Fruit fly (Drosophila melanogaster): ENCODE measurements around the gene CG12237.

CG12237 gene

dm6 chrX:19666991-19667409, 24.3 kb upstream of the CG12237 start, which contains the start of gene Zw (continued):
- TF ChIP-seq Rel (GFP tag; optimal IDR thresholded peaks at IDR 0.05) (no peak), Rel (tag; optimal IDR thresholded peaks at IDR 0.05) (peak; percentile 42), Abd-B (GFP tag; optimal IDR thresholded peaks at IDR 0.05) (no peak)

dm6 chrX:19665684-19666141, 23.0 kb upstream of the CG12237 start:
- TF ChIP-seq Hr78 (GFP tag; optimal IDR thresholded peaks at IDR 0.05): no peak
- peak; percentile 20 for TF ChIP-seq dmrt93B (GFP tag; optimal IDR thresholded peaks at IDR 0.05)
- peak in 1 of 2 experiments; percentile 43 for TF ChIP-seq foxo (GFP tag; optimal IDR thresholded peaks at IDR 0.05)
- TF ChIP-seq dl (GFP tag; optimal IDR thresholded peaks at IDR 0.05; ENCODE audit: insufficient read depth in 1 of 2, partially characterized antibody in 2 of 2): no peak
- TF ChIP-seq tai (GFP tag; optimal IDR thresholded peaks at IDR 0.05): no peak
- no peak for TF ChIP-seq jim (GFP tag; optimal IDR thresholded peaks at IDR 0.05)
- peak; percentile 48 for TF ChIP-seq Dif (GFP tag; optimal IDR thresholded peaks at IDR 0.05; ENCODE audit: partially characterized antibody)
- no peak for TF ChIP-seq Vsx2 (GFP tag; optimal IDR thresholded peaks at IDR 0.05; ENCODE audit: partially characterized antibody)
- TF ChIP-seq sage (GFP tag; optimal IDR thresholded peaks at IDR 0.05): no peak
- no peak for TF ChIP-seq CG32264 (GFP tag; optimal IDR thresholded peaks at IDR 0.05)
- no peak for TF ChIP-seq lola (GFP tag; optimal IDR thresholded peaks at IDR 0.05)
- TF ChIP-seq brk (GFP tag; optimal IDR thresholded peaks at IDR 0.05): no peak
- peak; percentile 48 for TF ChIP-seq HLH106 (tag; optimal IDR thresholded peaks at IDR 0.05)
- no peak for TF ChIP-seq sv (GFP tag; optimal IDR thresholded peaks at IDR 0.05)
- TF ChIP-seq Sp1 (GFP tag; optimal IDR thresholded peaks at IDR 0.05): peak; percentile 49
- TF ChIP-seq Hnf4 (GFP tag; optimal IDR thresholded peaks at IDR 0.05): no peak
- no peak for TF ChIP-seq dsf (GFP tag; optimal IDR thresholded peaks at IDR 0.05; ENCODE audit: borderline replicate concordance)
- peak; percentile 23 for TF ChIP-seq br (GFP tag; optimal IDR thresholded peaks at IDR 0.05)
- TF ChIP-seq GATAd (GFP tag; optimal IDR thresholded peaks at IDR 0.05): no peak
- TF ChIP-seq h (GFP tag; optimal IDR thresholded peaks at IDR 0.05): peak; percentile 32
- peak; percentile 11 for TF ChIP-seq CG9705 (GFP tag; optimal IDR thresholded peaks at IDR 0.05)
- peak; percentile 37 for TF ChIP-seq fru (GFP tag; optimal IDR thresholded peaks at IDR 0.05)
- no peak for TF ChIP-seq CrebA (GFP tag; optimal IDR thresholded peaks at IDR 0.05; ENCODE audit: borderline replicate concordance)
- no peak for TF ChIP-seq OdsH (GFP tag; optimal IDR thresholded peaks at IDR 0.05)
- TF ChIP-seq Dfd (GFP tag; optimal IDR thresholded peaks at IDR 0.05): no peak
- peak; percentile 34 for TF ChIP-seq rgr (GFP tag; optimal IDR thresholded peaks at IDR 0.05)
- no peak for TF ChIP-seq Mio (GFP tag; optimal IDR thresholded peaks at IDR 0.05)
- TF ChIP-seq Abd-B (GFP tag; optimal IDR thresholded peaks at IDR 0.05): no peak
- no peak for TF ChIP-seq Myc (optimal IDR thresholded peaks at IDR 0.05)
- no peak for TF ChIP-seq Jra (GFP tag; optimal IDR thresholded peaks at IDR 0.05)
- peak; percentile 53 for TF ChIP-seq woc (GFP tag; optimal IDR thresholded peaks at IDR 0.05)
- no peak for TF ChIP-seq usp (GFP tag; optimal IDR thresholded peaks at IDR 0.05)
- TF ChIP-seq pan (optimal IDR thresholded peaks at IDR 0.05): no peak
- TF ChIP-seq Hr83 (GFP tag; optimal IDR thresholded peaks at IDR 0.05; ENCODE audit: poor library complexity, severe bottlenecking): no peak
- TF ChIP-seq Rel (GFP tag; optimal IDR thresholded peaks at IDR 0.05): no peak
- peak; percentile 30 for TF ChIP-seq Rel (tag; optimal IDR thresholded peaks at IDR 0.05)
- no peak for TF ChIP-seq N (GFP tag; optimal IDR thresholded peaks at IDR 0.05)
- no peak for TF ChIP-seq psq (GFP tag; optimal IDR thresholded peaks at IDR 0.05)
- peak; percentile 25 for TF ChIP-seq ey (GFP tag; optimal IDR thresholded peaks at IDR 0.05)

Measured in whole organism, wandering third instar larva.